Fruit fly (Drosophila melanogaster) whole organism, embryonic: ENCODE results near the gene Rtc1.

ENCODE experiments used
- Asciz ChIP-seq: fragments of 200-800 bp; sonication (Bioruptor generic); optimal IDR thresholded peaks from 2 replicates; lab custom pipeline; 2017; ENCODE audit warnings: missing biosample characterization, mild to moderate bottlenecking, missing genetic modification characterization, missing genetic modification reagents
- B-H2 ChIP-seq: fragments of 200-800 bp; sonication (Bioruptor generic); optimal IDR thresholded peaks from 2 replicates; lab custom pipeline; 2018; ENCODE audit warnings: missing biosample characterization, mild to moderate bottlenecking, missing genetic modification characterization
- BtbVII ChIP-seq: fragments of 200-800 bp; sonication (Bioruptor generic); optimal IDR thresholded peaks from 3 replicates; lab custom pipeline; 2017; ENCODE audit warnings: missing biosample characterization, mild to moderate bottlenecking, missing genetic modification characterization
- CG10267 ChIP-seq: fragments of 200-800 bp; sonication (Bioruptor generic); optimal IDR thresholded peaks from 2 replicates; lab custom pipeline; 2018; ENCODE audit warnings: missing biosample characterization, mild to moderate bottlenecking, missing genetic modification characterization, moderate library complexity
- CG11398 ChIP-seq: fragments of 200-800 bp; sonication (Bioruptor generic); optimal IDR thresholded peaks from 2 replicates; lab custom pipeline; 2016; ENCODE audit warnings: missing biosample characterization, missing genetic modification characterization
- CG11695 ChIP-seq: fragments of 200-800 bp; sonication (Bioruptor generic); IDR thresholded peaks from 3 replicates; pipeline ENCODE4 v1.3.6; 2022; ENCODE audit warnings: missing biosample characterization, missing genetic modification characterization
- CG12155 ChIP-seq: fragments of 200-800 bp; sonication (Bioruptor generic); optimal IDR thresholded peaks from 3 replicates; lab custom pipeline; 2016; ENCODE audit warnings: missing biosample characterization, missing genetic modification characterization
- CG12391 ChIP-seq: fragments of 200-800 bp; sonication (Bioruptor generic); optimal IDR thresholded peaks from 3 replicates; lab custom pipeline; 2018; ENCODE audit warnings: missing biosample characterization, mild to moderate bottlenecking, missing genetic modification characterization, moderate library complexity
- CG15269 ChIP-seq: fragments of 200-800 bp; sonication (Bioruptor generic); optimal IDR thresholded peaks from 2 replicates; lab custom pipeline; 2018; ENCODE audit warnings: missing biosample characterization, mild to moderate bottlenecking, missing genetic modification characterization, moderate library complexity
- CG17359 ChIP-seq: fragments of 200-800 bp; sonication (Bioruptor generic); optimal IDR thresholded peaks from 3 replicates; lab custom pipeline; 2018; ENCODE audit warnings: missing biosample characterization, mild to moderate bottlenecking, missing genetic modification characterization, moderate library complexity
- CG17361 ChIP-seq: fragments of 200-800 bp; sonication (Bioruptor generic); IDR thresholded peaks from 3 replicates; pipeline ENCODE4 v1.3.6; 2022; ENCODE audit warnings: missing biosample characterization, missing genetic modification characterization
- CG17802 ChIP-seq: fragments of 200-800 bp; sonication (Bioruptor generic); optimal IDR thresholded peaks from 2 replicates; lab custom pipeline; 2018; ENCODE audit warnings: missing biosample characterization, mild to moderate bottlenecking, missing genetic modification characterization, moderate library complexity
- CG1832 ChIP-seq: fragments of 200-800 bp; sonication (Bioruptor generic); optimal IDR thresholded peaks from 2 replicates; lab custom pipeline; 2017; ENCODE audit warnings: missing biosample characterization, mild to moderate bottlenecking, missing genetic modification characterization, inconsistent platforms
- CG2875 ChIP-seq: fragments of 200-800 bp; sonication (Bioruptor generic); optimal IDR thresholded peaks from 2 replicates; lab custom pipeline; 2017; ENCODE audit warnings: missing biosample characterization, mild to moderate bottlenecking, missing genetic modification characterization, missing genetic modification reagents
- CG3281 ChIP-seq: fragments of 200-800 bp; sonication (Bioruptor generic); optimal IDR thresholded peaks from 3 replicates; lab custom pipeline; 2017; ENCODE audit warnings: missing biosample characterization, mild to moderate bottlenecking, missing genetic modification characterization
- CG4360 ChIP-seq: fragments of 200-800 bp; sonication (Bioruptor generic); IDR thresholded peaks from 2 replicates; pipeline ENCODE4 v1.3.6; 2022; ENCODE audit warnings: missing biosample characterization, missing genetic modification characterization
- CG5953 ChIP-seq: fragments of 200-800 bp; sonication (Bioruptor generic); IDR thresholded peaks from 2 replicates; pipeline ENCODE4 v1.3.6; 2022; ENCODE audit warnings: missing biosample characterization, missing genetic modification characterization
- CG6654 ChIP-seq: fragments of 200-800 bp; sonication (Bioruptor generic); optimal IDR thresholded peaks from 2 replicates; lab custom pipeline; 2017; ENCODE audit warnings: missing biosample characterization, mild to moderate bottlenecking, missing genetic modification characterization
- CG7357 ChIP-seq: fragments of 200-800 bp; sonication (Bioruptor generic); IDR thresholded peaks from 3 replicates; pipeline ENCODE4 v1.3.6; 2022; ENCODE audit warnings: missing biosample characterization, missing genetic modification characterization
- CG7556 ChIP-seq: fragments of 200-800 bp; sonication (Bioruptor generic); optimal IDR thresholded peaks from 2 replicates; lab custom pipeline; 2017; ENCODE audit warnings: missing biosample characterization, mild to moderate bottlenecking, missing genetic modification characterization
- CG9215 ChIP-seq: fragments of 200-800 bp; sonication (Bioruptor generic); IDR thresholded peaks from 2 replicates; pipeline ENCODE4 v1.3.6; 2022; ENCODE audit warnings: missing biosample characterization, missing genetic modification characterization
- D19A ChIP-seq: fragments of 200-800 bp; optimal IDR thresholded peaks from 3 replicates; lab custom pipeline; 2019; ENCODE audit warnings: missing biosample characterization, mild to moderate bottlenecking, missing genetic modification characterization, moderate library complexity
- HHEX ChIP-seq: fragments of 200-800 bp; sonication (Bioruptor generic); optimal IDR thresholded peaks from 3 replicates; lab custom pipeline; 2017; ENCODE audit warnings: missing biosample characterization, mild to moderate bottlenecking, missing genetic modification characterization, missing genetic modification reagents
- Meics ChIP-seq: fragments of 200-800 bp; sonication (Bioruptor generic); optimal IDR thresholded peaks from 2 replicates; lab custom pipeline; 2017; ENCODE audit warnings: missing biosample characterization, mild to moderate bottlenecking, missing genetic modification characterization
- Nf-YC ChIP-seq: fragments of 200-800 bp; optimal IDR thresholded peaks from 3 replicates; lab custom pipeline; 2019; ENCODE audit warnings: missing biosample characterization, mild to moderate bottlenecking, missing genetic modification characterization, moderate library complexity
- Opbp ChIP-seq: fragments of 200-800 bp; sonication (Bioruptor generic); IDR thresholded peaks from 3 replicates; pipeline ENCODE4 v1.3.6; 2022; ENCODE audit warnings: missing biosample characterization, missing genetic modification characterization; ENCODE audit not compliant: partially characterized antibody
- Rfx ChIP-seq: fragments of 200-800 bp; sonication (Bioruptor generic); IDR thresholded peaks from 2 replicates; pipeline ENCODE4 v1.3.6; 2022; ENCODE audit warnings: missing biosample characterization, missing genetic modification characterization
- abd-A ChIP-seq: fragments of 200-800 bp; sonication (Bioruptor generic); optimal IDR thresholded peaks from 3 replicates; lab custom pipeline; 2019; ENCODE audit warnings: missing biosample characterization, mild to moderate bottlenecking, missing genetic modification characterization, moderate library complexity
- al ChIP-seq: fragments of 200-800 bp; sonication (Bioruptor generic); IDR thresholded peaks from 2 replicates; pipeline ENCODE4 v1.3.6; 2022; ENCODE audit warnings: missing biosample characterization, missing genetic modification characterization
- bsh ChIP-seq, 2 experiments: fragments of 200-800 bp; sonication (Bioruptor generic); optimal IDR thresholded peaks; 2 replicates each; lab custom pipeline; 2017 to 2018; ENCODE audit warnings: mild to moderate bottlenecking in 2 of 2, missing biosample characterization in 2 of 2, missing genetic modification characterization in 2 of 2, moderate library complexity in 1 of 2
- en ChIP-seq: fragments of 200-800 bp; sonication (Bioruptor generic); optimal IDR thresholded peaks from 2 replicates; lab custom pipeline; 2016; ENCODE audit warnings: missing biosample characterization, missing genetic modification characterization
- ftz-f1 ChIP-seq: fragments of 200-800 bp; sonication (Bioruptor generic); optimal IDR thresholded peaks from 2 replicates; lab custom pipeline; 2016; ENCODE audit warnings: missing biosample characterization, missing genetic modification characterization
- gsb ChIP-seq: fragments of 200-800 bp; sonication (Bioruptor generic); IDR thresholded peaks from 2 replicates; pipeline ENCODE4 v1.3.6; 2022; ENCODE audit warnings: missing biosample characterization, missing genetic modification characterization
- h ChIP-seq: fragments of >200 bp; optimal IDR thresholded peaks from 2 replicates; lab custom pipeline; 2017
- inv ChIP-seq: fragments of 200-800 bp; sonication (Bioruptor generic); IDR thresholded peaks from 2 replicates; pipeline ENCODE4 v1.3.6; 2022; ENCODE audit warnings: missing biosample characterization, missing genetic modification characterization; ENCODE audit not compliant: partially characterized antibody
- knrl ChIP-seq: fragments of 200-800 bp; sonication (Bioruptor generic); IDR thresholded peaks from 3 replicates; pipeline ENCODE4 v1.3.6; 2022; ENCODE audit warnings: missing biosample characterization, missing genetic modification characterization; ENCODE audit not compliant: partially characterized antibody
- lilli ChIP-seq: fragments of 200-800 bp; sonication (Bioruptor generic); optimal IDR thresholded peaks from 3 replicates; lab custom pipeline; 2016; ENCODE audit warnings: missing biosample characterization, missing genetic modification characterization
- pan ChIP-seq, 4 experiments: fragments of >200 bp in 3 of 4; fragments of 200-800 bp in 1 of 4; sonication (Bioruptor generic) in 1 of 4; optimal IDR thresholded peaks in 3 of 4; IDR thresholded peaks in 1 of 4; 2 replicates each; pipeline versions ENCODE4 v1.3.6 to Lab custom; 2017 to 2022; ENCODE audit warnings: missing biosample characterization in 2 of 4, missing genetic modification characterization in 2 of 4, mixed read lengths in 1 of 4
- pfk ChIP-seq: fragments of 200-800 bp; sonication (Bioruptor generic); optimal IDR thresholded peaks from 2 replicates; lab custom pipeline; 2018; ENCODE audit warnings: missing biosample characterization, mild to moderate bottlenecking, missing genetic modification characterization, moderate library complexity
- prd ChIP-seq, 3 experiments: fragments of >200 bp in 2 of 3; fragments of 200-800 bp in 1 of 3; sonication (Bioruptor generic) in 1 of 3; optimal IDR thresholded peaks in 2 of 3; IDR thresholded peaks in 1 of 3; 2 replicates in 2 of 3; 3 replicates in 1 of 3; pipeline versions ENCODE4 v1.3.6 to Lab custom; 2017 to 2022; ENCODE audit warnings: missing biosample characterization in 1 of 3, missing genetic modification characterization in 1 of 3
- pzg ChIP-seq: fragments of 200-800 bp; sonication (Bioruptor generic); optimal IDR thresholded peaks from 3 replicates; lab custom pipeline; 2018; ENCODE audit warnings: missing biosample characterization, mild to moderate bottlenecking, missing genetic modification characterization, moderate library complexity
- sisA ChIP-seq: fragments of 200-800 bp; sonication (Bioruptor generic); IDR thresholded peaks from 2 replicates; pipeline ENCODE4 v1.3.6; 2022; ENCODE audit warnings: missing biosample characterization, missing genetic modification characterization
- slbo ChIP-seq: fragments of 200-800 bp; sonication (Bioruptor generic); IDR thresholded peaks from 2 replicates; pipeline ENCODE4 v1.3.6; 2022; ENCODE audit warnings: missing biosample characterization, missing genetic modification characterization
- slp2 ChIP-seq: fragments of 200-800 bp; sonication (Bioruptor generic); optimal IDR thresholded peaks from 2 replicates; lab custom pipeline; 2016; ENCODE audit warnings: missing biosample characterization, missing genetic modification characterization
- stc ChIP-seq: fragments of 200-800 bp; sonication (Bioruptor generic); IDR thresholded peaks from 2 replicates; pipeline ENCODE4 v1.3.6; 2022; ENCODE audit warnings: missing biosample characterization, missing genetic modification characterization
- twi ChIP-seq: fragments of 200-800 bp; optimal IDR thresholded peaks from 2 replicates; lab custom pipeline; 2019; ENCODE audit warnings: missing biosample characterization, mild to moderate bottlenecking, missing genetic modification characterization, moderate library complexity

Gene Rtc1

DNA sequence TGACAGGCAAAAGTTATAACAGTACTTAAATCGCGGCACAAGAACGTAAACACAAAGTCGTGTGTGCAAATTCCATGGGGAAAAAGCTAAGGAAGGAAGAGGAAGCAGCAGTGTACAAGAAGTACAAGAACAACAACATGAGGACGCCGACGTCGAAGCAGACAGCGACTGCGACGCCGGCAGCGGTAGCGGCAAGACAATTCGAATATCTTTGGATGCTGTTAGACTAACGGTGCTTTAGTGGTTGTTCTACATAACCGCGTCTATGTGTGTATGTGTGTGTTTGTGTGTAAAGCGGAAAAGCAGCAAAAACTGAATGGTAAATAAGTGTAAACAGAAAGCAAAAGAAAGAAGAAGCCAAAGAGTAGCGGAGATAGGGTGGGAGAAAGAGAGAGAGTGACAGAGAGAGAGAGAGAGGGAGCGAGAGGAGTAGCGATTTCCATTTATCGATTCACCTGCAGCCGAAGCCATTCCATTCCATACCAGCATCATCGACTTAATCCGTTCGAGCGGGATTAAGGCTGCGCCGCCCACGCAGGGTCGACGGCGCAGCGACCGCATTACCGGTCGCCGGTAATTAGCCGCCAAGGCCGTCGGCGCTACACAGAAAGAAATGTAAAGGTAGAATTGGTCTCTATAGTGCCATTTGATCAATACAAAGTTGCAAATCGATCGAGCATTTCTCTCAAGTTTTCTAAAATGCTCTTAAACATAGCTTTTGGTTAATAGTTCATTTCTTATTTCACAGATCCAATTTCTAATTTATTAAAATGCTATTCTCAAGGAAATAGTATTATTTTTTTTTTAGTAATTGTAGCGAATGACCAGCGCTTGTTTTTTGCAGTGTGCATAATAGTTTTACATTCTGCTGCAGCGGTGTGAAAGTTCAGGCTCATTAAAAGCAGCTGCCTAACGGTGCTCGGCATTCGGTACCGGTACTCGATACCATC, 27.3 kb downstream of the Rtc1 start (continued):
- TF ChIP-seq BtbVII (GFP tag; lab: Kevin White, UChicago) (no peak), Asciz (GFP tag; lab: Kevin White, UChicago) (peak; percentile 61), CG12391 (tag; lab: Kevin White, UChicago) (peak; percentile 66), bsh (GFP tag; optimal IDR thresholded peaks at IDR 0.05; lab: Kevin White, UChicago) (peak in 1 of 2 experiments; percentile 66), CG7357 (GFP tag; lab: Robert Waterston, UW) (no peak), slp2 (no peak), gsb (no peak), sisA (peak; percentile 59), prd (optimal IDR thresholded peaks at IDR 0.05; lab: Kevin White, UChicago) (no peak), prd (GFP tag; IDR thresholded peaks at IDR 0.05; lab: Robert Waterston, UW) (peak; percentile 34; the same call in 2 of the 3 replicates), CG12155 (GFP tag; lab: Kevin White, UChicago) (peak; percentile 21), Opbp (no peak), ftz-f1 (GFP tag; lab: Kevin White, UChicago) (peak; percentile 12), CG6654 (GFP tag; lab: Kevin White, UChicago) (peak; percentile 24), Meics (GFP tag; lab: Kevin White, UChicago) (peak; percentile 33), CG17359 (tag; lab: Kevin White, UChicago) (peak; percentile 78), slbo (peak; percentile 45), pan (optimal IDR thresholded peaks at IDR 0.05; lab: Kevin White, UChicago) (no peak), pan (GFP tag; optimal IDR thresholded peaks at IDR 0.05 in 1 of 2, IDR thresholded peaks at IDR 0.05 in 1 of 2) (peak in 1 of 2 experiments; percentile 34), CG3281 (GFP tag; lab: Kevin White, UChicago) (peak; percentile 49), knrl (no peak), stc (GFP tag; lab: Robert Waterston, UW) (peak; percentile 43), HHEX (GFP tag; lab: Kevin White, UChicago) (peak; percentile 15), pfk (GFP tag; lab: Kevin White, UChicago) (no peak), D19A (tag; lab: Kevin White, UChicago) (peak; percentile 36), Rfx (GFP tag; lab: Robert Waterston, UW) (0 out of 2 replicates have a peak, but pooled peaks have one; percentile 14), CG11695 (GFP tag; lab: Robert Waterston, UW) (peak; percentile 59; the same call in 2 of the 3 replicates), Nf-YC (tag; lab: Kevin White, UChicago) (no peak), twi (tag; lab: Kevin White, UChicago) (no peak), al (GFP tag; lab: Robert Waterston, UW) (no peak; the same call in 1 of the 2 replicates), B-H2 (no peak), CG5953 (GFP tag; lab: Robert Waterston, UW) (no peak), en (GFP tag; lab: Kevin White, UChicago) (no peak), CG17802 (tag; lab: Kevin White, UChicago) (peak; percentile 6), CG2875 (GFP tag; lab: Kevin White, UChicago) (peak; percentile 42), CG9215 (no peak), inv (no peak), pzg (GFP tag; lab: Kevin White, UChicago) (no peak), CG17361 (GFP tag; lab: Robert Waterston, UW) (peak; percentile 60; the same call in 2 of the 3 replicates), CG11398 (no peak), CG1832 (peak; percentile 58), h (no peak), abd-A (tag; lab: Kevin White, UChicago) (peak; percentile 50), CG7556 (GFP tag; lab: Kevin White, UChicago) (peak; percentile 58), CG15269 (peak; percentile 61), lilli (GFP tag; lab: Kevin White, UChicago) (peak; percentile 49), CG4360 (GFP tag; lab: Robert Waterston, UW) (0 out of 2 replicates have a peak, but pooled peaks have one; percentile 26), CG10267 (tag; lab: Kevin White, UChicago) (peak; percentile 27)
